Worm (Caenorhabditis elegans) whole organism, midembryonic: Measurements from ENCODE around the gene srh-89.
"Not testable (repeated sequence)": the region's sequence is repeated elsewhere in the genome, so short reads cannot be mapped to it uniquely, and the experiment has no call there.

ENCODE experiments used
- T22C8.4 ChIP-seq: fragments of 200-800 bp; sonication (Bioruptor generic); IDR thresholded peaks from 2 replicates; pipeline ENCODE4 v1.3.6; 2022; ENCODE audit warnings: missing genetic modification characterization, missing compliant biosample characterization
- cog-1 ChIP-seq: sonication (generic microtip); optimal IDR thresholded peaks from 2 replicates; lab custom pipeline; 2016; ENCODE audit warnings: missing genetic modification characterization, missing compliant biosample characterization
- flt-1 ChIP-seq: fragments of 200-800 bp; sonication (Bioruptor generic); IDR thresholded peaks from 2 replicates; pipeline ENCODE4 v1.3.6; 2022; ENCODE audit warnings: missing genetic modification characterization, missing compliant biosample characterization
- klf-2 ChIP-seq: fragments of 200-800 bp; sonication (Bioruptor generic); conservative IDR thresholded peaks from 2 replicates; pipeline ENCODE4 v1.3.6; 2022; ENCODE audit warnings: missing genetic modification reagents, missing genetic modification characterization, missing compliant biosample characterization
- med-1 ChIP-seq: sonication (generic microtip); optimal IDR thresholded peaks from 2 replicates; lab custom pipeline; 2017; ENCODE audit warnings: missing genetic modification characterization, mild to moderate bottlenecking, missing compliant biosample characterization, antibody characterized with exemption, missing genetic modification reagents; ENCODE audit not compliant: insufficient read depth
- ref-1 ChIP-seq: fragments of 200-800 bp; sonication (Bioruptor generic); conservative IDR thresholded peaks from 2 replicates; pipeline ENCODE4 v1.3.6; 2022; ENCODE audit warnings: missing genetic modification reagents, missing genetic modification characterization, missing compliant biosample characterization
- tab-1 ChIP-seq: fragments of 200-800 bp; sonication (Bioruptor generic); IDR thresholded peaks from 2 replicates; pipeline ENCODE4 v1.3.6; 2022; ENCODE audit warnings: missing genetic modification characterization, missing compliant biosample characterization
- ztf-23 ChIP-seq: fragments of 200-800 bp; sonication (Bioruptor generic); IDR thresholded peaks from 2 replicates; pipeline ENCODE4 v1.3.6; 2022; ENCODE audit warnings: missing genetic modification reagents, missing genetic modification characterization, missing compliant biosample characterization
- ztf-29 ChIP-seq: fragments of 200-800 bp; sonication (Bioruptor generic); IDR thresholded peaks from 2 replicates; pipeline ENCODE4 v1.3.6; 2022; ENCODE audit warnings: missing genetic modification reagents, missing genetic modification characterization, missing compliant biosample characterization

srh-89 gene

DNA sequence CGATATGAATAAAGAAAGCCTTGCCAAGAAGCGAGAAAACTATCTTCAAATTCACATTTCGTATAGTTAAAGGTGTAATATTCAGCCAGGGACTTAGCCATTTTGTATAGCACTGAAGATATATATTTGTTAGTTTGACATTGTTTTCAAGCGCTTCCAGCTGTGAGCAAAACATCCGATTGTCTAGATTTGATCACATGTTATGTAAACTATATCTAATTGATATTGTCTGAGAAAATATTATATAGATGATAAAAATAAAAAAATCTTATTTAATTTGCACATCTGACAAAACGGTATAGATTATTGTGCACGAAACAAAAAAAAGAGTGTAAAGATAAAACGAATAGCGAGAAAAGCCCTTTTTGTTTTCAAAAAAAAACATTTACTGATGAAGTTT is at the start of gene srh-89:
TSS of gene srh-89 (minus strand) at position 101 of the 400 bp plus-strand sequence.
- TF ChIP-seq flt-1 (GFP tag; lab: Robert Waterston, UW): no peak
- no peak for TF ChIP-seq ztf-23 (GFP tag; lab: Robert Waterston, UW)
- TF ChIP-seq cog-1 (tag; lab: Kevin White, UChicago): no peak
- TF ChIP-seq klf-2: no peak
- no peak for TF ChIP-seq ztf-29 (GFP tag; lab: Robert Waterston, UW)
- TF ChIP-seq T22C8.4 (GFP tag; lab: Robert Waterston, UW): no peak
- TF ChIP-seq tab-1 (GFP tag; lab: Robert Waterston, UW): no peak
- no peak for TF ChIP-seq med-1
- TF ChIP-seq ref-1 (GFP tag; lab: Robert Waterston, UW): no peak

DNA sequence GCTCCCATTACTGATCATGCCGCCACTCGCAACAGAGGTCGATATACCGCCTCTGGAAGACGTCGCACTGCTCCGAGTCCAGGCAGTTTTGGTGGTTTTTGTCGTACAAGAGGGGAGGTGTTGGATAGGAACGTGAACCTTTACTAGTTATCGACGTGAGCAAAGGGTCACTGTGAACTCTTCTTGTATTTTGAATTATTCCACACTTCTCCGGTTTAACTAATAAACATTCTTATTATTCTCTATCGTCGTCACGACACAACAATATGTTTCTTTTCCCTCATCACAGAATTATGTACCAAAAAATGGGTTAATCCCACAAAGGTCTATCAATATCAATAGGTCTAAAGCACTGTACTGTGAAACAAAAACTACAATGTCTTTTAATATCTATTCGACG is 46.9 kb upstream of the srh-89 start, which contains the start of gene nhr-171:
TSS of gene nhr-171 (plus strand) at position 301 of the 400 bp plus-strand sequence.
- not testable (repeated sequence) for TF ChIP-seq med-1; ztf-29 (GFP tag; lab: Robert Waterston, UW); klf-2

DNA sequence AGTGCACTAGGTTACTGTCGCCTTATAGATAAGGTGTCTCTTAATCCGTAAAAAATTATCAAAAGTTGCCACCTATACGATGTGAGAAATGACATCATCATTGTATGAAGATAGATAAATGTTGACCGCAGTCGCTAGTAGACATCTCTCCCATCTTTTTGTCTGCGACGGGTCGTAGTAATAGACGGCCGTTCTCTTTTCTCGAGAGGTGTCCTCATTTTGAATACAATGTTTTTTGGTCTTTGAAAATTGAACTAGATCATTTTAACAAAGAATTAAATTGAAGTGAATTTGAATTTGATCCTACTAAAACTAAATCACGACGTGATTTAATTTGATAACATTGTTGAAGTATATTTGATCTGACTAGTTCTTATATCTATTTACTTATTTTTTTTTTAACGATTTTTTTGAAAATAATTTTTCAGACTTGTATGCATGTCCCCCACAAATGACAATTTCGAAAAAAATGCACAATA is 44.0 kb upstream of the srh-89 start, which contains the start of the genes str-31 and nhr-172:
TSS of gene str-31 (minus strand) at position 101 of the 479 bp plus-strand sequence.
TSS of gene nhr-172 (plus strand) at position 429 of the 479 bp plus-strand sequence.
- no peak for TF ChIP-seq ztf-23 (GFP tag; lab: Robert Waterston, UW)
- TF ChIP-seq tab-1 (GFP tag; lab: Robert Waterston, UW): no peak
- TF ChIP-seq ref-1 (GFP tag; lab: Robert Waterston, UW): no peak
- no peak for TF ChIP-seq flt-1 (GFP tag; lab: Robert Waterston, UW)
- TF ChIP-seq klf-2: no peak
- no peak for TF ChIP-seq med-1
- TF ChIP-seq T22C8.4 (GFP tag; lab: Robert Waterston, UW): no peak
- TF ChIP-seq ztf-29 (GFP tag; lab: Robert Waterston, UW): no peak
- TF ChIP-seq cog-1 (tag; lab: Kevin White, UChicago): no peak

DNA sequence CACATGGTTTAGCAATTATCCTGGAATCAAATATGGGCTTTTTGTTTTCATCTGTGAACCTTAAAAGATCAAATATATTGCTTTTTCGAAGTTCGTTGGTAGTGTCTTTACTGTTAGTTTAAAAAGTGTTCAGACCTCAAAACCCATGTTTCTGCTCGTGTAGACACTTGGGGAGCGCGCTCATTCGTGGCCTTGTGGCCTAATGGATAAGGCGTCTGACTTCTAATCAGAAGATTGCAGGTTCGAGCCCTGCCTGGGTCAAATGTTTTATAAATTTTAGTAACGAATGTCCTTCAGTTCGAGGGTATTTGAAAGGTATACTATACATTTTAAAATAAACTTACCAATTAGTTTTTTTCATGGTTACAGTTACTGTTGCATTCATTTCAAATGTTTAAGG is 41.6 kb upstream of the srh-89 start:
- no peak for TF ChIP-seq cog-1 (tag; lab: Kevin White, UChicago)
- TF ChIP-seq tab-1 (GFP tag; lab: Robert Waterston, UW): no peak
- no peak for TF ChIP-seq med-1
- no peak for TF ChIP-seq flt-1 (GFP tag; lab: Robert Waterston, UW)
- TF ChIP-seq klf-2: no peak
- TF ChIP-seq ztf-23 (GFP tag; lab: Robert Waterston, UW): no peak

DNA sequence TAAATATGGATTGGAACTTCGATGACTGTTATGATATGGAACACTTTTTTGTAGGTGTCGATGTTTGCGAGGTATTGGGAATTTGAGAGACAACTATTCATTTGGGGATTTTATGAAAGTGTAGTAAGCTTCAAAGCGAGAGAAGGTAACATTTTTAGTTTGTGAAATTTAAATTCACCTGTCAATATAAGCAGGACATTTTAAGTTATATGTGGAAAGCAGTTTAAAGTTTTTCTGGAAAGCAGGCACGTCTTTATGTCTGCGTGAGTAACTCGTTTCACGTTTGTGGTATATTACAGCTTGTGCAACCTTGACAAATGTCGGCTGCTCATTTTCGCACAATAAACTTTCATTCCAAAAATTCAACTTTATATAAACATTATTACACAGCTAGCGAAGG is 39.7 kb upstream of the srh-89 start, which contains the start of gene srh-229:
TSS of gene srh-229 (minus strand) at position 101 of the 400 bp plus-strand sequence.
- TF ChIP-seq cog-1 (tag; lab: Kevin White, UChicago) (no peak), tab-1 (GFP tag; lab: Robert Waterston, UW) (no peak)

DNA sequence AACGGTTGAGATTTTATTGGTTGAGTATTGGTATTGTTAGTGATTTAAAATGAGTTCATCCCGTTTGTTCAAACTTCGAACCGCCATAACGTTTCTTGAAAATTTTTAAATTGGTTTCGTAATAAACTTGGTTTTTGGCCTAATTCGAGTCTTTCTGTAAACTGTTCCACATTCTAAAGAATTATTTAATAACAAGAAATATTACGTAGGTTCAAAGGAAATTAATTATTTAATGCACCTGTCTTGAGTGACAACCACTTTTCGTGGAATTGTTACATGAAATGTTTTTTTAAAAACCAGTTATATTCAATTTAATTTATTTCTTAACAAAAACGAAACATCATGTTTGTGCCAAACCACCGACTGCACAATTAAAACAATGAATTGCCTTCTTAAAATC is 36.6 kb upstream of the srh-89 start:
- TF ChIP-seq ref-1 (GFP tag; lab: Robert Waterston, UW) (no peak), T22C8.4 (GFP tag; lab: Robert Waterston, UW) (no peak), med-1 (no peak), tab-1 (GFP tag; lab: Robert Waterston, UW) (no peak), klf-2 (no peak), cog-1 (tag; lab: Kevin White, UChicago) (no peak), ztf-23 (GFP tag; lab: Robert Waterston, UW) (no peak), flt-1 (GFP tag; lab: Robert Waterston, UW) (no peak), ztf-29 (GFP tag; lab: Robert Waterston, UW) (no peak)

DNA sequence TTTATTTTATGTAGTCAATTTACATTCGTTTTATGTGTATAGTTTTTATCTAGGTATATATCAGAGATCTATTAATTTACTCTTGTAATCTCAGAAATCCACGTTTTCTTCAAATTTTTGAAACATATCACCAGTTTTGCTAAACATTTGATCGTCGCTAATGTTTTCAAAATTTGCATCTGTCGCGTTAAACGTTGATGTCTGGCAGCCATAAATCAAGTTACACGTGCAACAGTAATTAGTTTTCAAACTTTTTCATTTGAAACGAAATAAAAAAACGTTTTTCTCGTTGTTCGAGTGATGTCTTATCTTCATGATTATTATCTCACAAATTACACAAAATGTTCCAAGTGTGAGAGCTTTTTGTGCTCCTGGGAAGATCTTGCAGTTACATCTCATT is 32.8 kb upstream of the srh-89 start, which contains the start of gene srh-79:
TSS of gene srh-79 (plus strand) at position 301 of the 400 bp plus-strand sequence.
- TF ChIP-seq cog-1 (tag; lab: Kevin White, UChicago) (no peak), tab-1 (GFP tag; lab: Robert Waterston, UW) (no peak), ref-1 (GFP tag; lab: Robert Waterston, UW) (no peak), ztf-23 (GFP tag; lab: Robert Waterston, UW) (no peak), T22C8.4 (GFP tag; lab: Robert Waterston, UW) (no peak), med-1 (no peak)

DNA sequence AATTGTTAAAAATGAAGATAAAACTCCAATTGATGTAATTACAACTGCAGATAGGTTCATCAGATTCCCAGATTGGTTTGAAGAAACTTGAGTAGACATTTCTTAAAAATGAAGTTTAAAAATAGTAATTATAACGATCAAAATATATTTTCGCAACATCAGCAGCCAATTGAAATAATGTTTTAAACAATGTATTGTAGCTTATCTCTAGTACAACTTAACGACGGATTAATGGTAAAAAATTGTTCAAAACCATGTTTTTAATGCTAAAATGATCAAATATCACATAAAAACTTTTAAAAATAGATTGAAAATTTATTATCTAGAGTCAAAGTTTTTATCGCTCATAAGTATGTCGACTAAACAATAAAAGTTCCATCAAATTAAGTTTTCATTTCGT is 30.6 kb upstream of the srh-89 start, which contains the start of gene srbc-11:
TSS of gene srbc-11 (minus strand) at position 101 of the 400 bp plus-strand sequence.
- no peak for TF ChIP-seq med-1
- no peak for TF ChIP-seq flt-1 (GFP tag; lab: Robert Waterston, UW)
- TF ChIP-seq tab-1 (GFP tag; lab: Robert Waterston, UW): no peak

DNA sequence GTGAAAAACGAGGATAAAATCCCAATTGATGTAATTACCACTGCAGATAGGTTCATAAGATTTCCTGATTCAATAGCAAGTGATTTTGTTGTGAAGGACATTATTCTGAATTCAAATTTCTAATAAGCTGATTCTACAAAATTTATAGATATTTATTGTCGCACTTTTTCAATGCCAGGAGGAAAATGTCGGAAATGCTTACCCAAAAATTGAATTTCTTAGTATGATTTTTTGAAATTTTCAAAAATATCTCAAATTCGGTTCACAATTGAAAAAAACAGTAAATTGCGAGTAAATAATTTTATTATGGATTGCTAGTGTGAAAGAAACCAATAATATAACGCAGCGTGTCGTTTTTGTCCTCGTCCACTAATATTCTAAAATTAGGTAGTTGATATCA is 28.3 kb upstream of the srh-89 start, which contains the start of gene srbc-10:
TSS of gene srbc-10 (minus strand) at position 101 of the 400 bp plus-strand sequence.
- no peak for TF ChIP-seq flt-1 (GFP tag; lab: Robert Waterston, UW)
- TF ChIP-seq tab-1 (GFP tag; lab: Robert Waterston, UW): no peak
- no peak for TF ChIP-seq T22C8.4 (GFP tag; lab: Robert Waterston, UW)
- no peak for TF ChIP-seq med-1
- TF ChIP-seq ztf-29 (GFP tag; lab: Robert Waterston, UW): no peak
- TF ChIP-seq ref-1 (GFP tag; lab: Robert Waterston, UW): no peak
- TF ChIP-seq klf-2: no peak
- TF ChIP-seq cog-1 (tag; lab: Kevin White, UChicago): no peak
- no peak for TF ChIP-seq ztf-23 (GFP tag; lab: Robert Waterston, UW)

DNA sequence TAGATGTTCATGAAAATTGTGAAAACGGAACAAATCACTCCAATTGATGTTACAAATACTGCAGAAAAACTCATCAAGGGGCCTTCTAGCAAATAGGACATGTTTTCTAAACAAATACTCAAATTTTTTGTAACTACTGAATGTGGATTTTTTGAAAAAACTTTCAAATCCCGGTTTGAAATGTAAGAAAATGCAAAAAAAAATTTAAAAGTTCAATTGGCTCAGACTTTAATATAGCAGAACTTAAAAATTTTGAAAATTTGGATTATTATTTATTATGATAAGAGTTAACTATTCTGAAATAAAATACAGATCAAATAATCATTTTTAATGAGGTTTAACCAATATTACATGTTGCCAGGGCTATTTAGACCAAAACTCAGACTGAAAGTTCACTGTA is 25.7 kb upstream of the srh-89 start, which contains the start of gene srbc-9:
TSS of gene srbc-9 (minus strand) at position 101 of the 400 bp plus-strand sequence.
- no peak for TF ChIP-seq klf-2
- TF ChIP-seq ztf-23 (GFP tag; lab: Robert Waterston, UW): no peak
- no peak for TF ChIP-seq T22C8.4 (GFP tag; lab: Robert Waterston, UW)
- no peak for TF ChIP-seq tab-1 (GFP tag; lab: Robert Waterston, UW)
- no peak for TF ChIP-seq ref-1 (GFP tag; lab: Robert Waterston, UW)
- TF ChIP-seq cog-1 (tag; lab: Kevin White, UChicago): no peak
- no peak for TF ChIP-seq flt-1 (GFP tag; lab: Robert Waterston, UW)
- TF ChIP-seq ztf-29 (GFP tag; lab: Robert Waterston, UW): no peak
- TF ChIP-seq med-1: no peak
